Worm (Caenorhabditis elegans) whole organism, L3 larva: Measurements from ENCODE around the gene raga-1.

Experiments used
- R02D3.7 ChIP-seq: fragments of 150-350 bp; optimal IDR thresholded peaks from 2 replicates; lab custom pipeline; 2014; ENCODE audit warnings: missing biosample characterization, missing genetic modification characterization
- ama-1 ChIP-seq: fragments of 150-350 bp; optimal IDR thresholded peaks from 2 replicates; lab custom pipeline; 2018
- ceh-82 ChIP-seq: fragments of 150-350 bp; optimal IDR thresholded peaks from 2 replicates; lab custom pipeline; 2014; ENCODE audit warnings: missing biosample characterization, missing genetic modification characterization
- ceh-9 ChIP-seq: sonication (generic microtip); optimal IDR thresholded peaks from 2 replicates; lab custom pipeline; 2018; ENCODE audit warnings: missing biosample characterization, missing genetic modification characterization
- daf-12 ChIP-seq: fragments of 150-350 bp; optimal IDR thresholded peaks from 2 replicates; lab custom pipeline; 2014; ENCODE audit warnings: missing biosample characterization, missing genetic modification reagents, missing genetic modification characterization
- elt-3 ChIP-seq, 3 experiments: fragments of 150-350 bp in 1 of 3; sonication (generic microtip) in 2 of 3; optimal IDR thresholded peaks; 2 replicates in 2 of 3; 4 replicates in 1 of 3; lab custom pipeline; 2014 to 2017; ENCODE audit warnings: missing biosample characterization in 3 of 3, missing genetic modification characterization in 3 of 3
- nfya-1 ChIP-seq: sonication (generic microtip); optimal IDR thresholded peaks from 2 replicates; lab custom pipeline; 2017; ENCODE audit warnings: missing genetic modification characterization, mild to moderate bottlenecking, missing compliant biosample characterization, antibody characterized with exemption, moderate library complexity; ENCODE audit not compliant: insufficient read depth
- nhr-11 ChIP-seq: fragments of 150-350 bp; optimal IDR thresholded peaks from 2 replicates; lab custom pipeline; 2014; ENCODE audit warnings: missing biosample characterization, missing genetic modification characterization
- nhr-12 ChIP-seq: fragments of 150-350 bp; optimal IDR thresholded peaks from 2 replicates; lab custom pipeline; 2014; ENCODE audit warnings: missing biosample characterization, missing genetic modification characterization
- nhr-25 ChIP-seq: sonication (generic microtip); optimal IDR thresholded peaks from 2 replicates; lab custom pipeline; 2017; ENCODE audit warnings: missing biosample characterization, missing genetic modification characterization
- nhr-43 ChIP-seq: sonication (generic microtip); optimal IDR thresholded peaks from 2 replicates; lab custom pipeline; 2016; ENCODE audit warnings: mild to moderate bottlenecking, missing genetic modification characterization, missing compliant biosample characterization; ENCODE audit not compliant: poor library complexity, severe bottlenecking
- snpc-4 ChIP-seq: fragments of 150-350 bp; optimal IDR thresholded peaks from 2 replicates; lab custom pipeline; 2014; ENCODE audit warnings: missing biosample characterization, missing genetic modification characterization
- ztf-4 ChIP-seq: fragments of 150-350 bp; optimal IDR thresholded peaks from 2 replicates; lab custom pipeline; 2014; ENCODE audit warnings: missing biosample characterization, missing genetic modification characterization

DNA sequence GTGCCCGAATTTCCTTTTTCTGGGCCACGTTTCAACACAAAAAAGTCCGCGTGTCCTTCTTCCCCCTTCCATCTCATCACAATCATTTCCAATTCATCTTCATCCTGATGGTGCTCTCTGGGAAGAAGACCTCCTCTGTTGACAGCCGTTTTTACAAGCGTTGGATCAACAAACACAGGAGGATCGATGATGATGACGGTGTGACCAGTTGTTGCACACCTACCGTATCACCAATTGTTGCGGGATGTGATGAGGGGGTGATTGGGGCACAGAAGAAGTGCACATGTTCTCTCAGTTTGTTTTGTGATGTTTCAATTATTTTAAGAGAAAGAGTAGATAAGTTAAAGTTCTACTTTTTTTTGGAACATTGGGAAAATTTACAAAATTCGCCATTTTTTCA, 25.7 kb upstream of the raga-1 start:
- TF ChIP-seq ama-1 (lab: Kevin White, UChicago) = no peak
- no peak for TF ChIP-seq nhr-11 (tag; lab: Kevin White, UChicago)
- no peak for TF ChIP-seq ceh-82
- no peak for TF ChIP-seq nhr-12 (tag; lab: Kevin White, UChicago)
- TF ChIP-seq nhr-43 (tag; lab: Kevin White, UChicago) = no peak
- TF ChIP-seq ztf-4 (tag; lab: Kevin White, UChicago) = no peak
- TF ChIP-seq R02D3.7 (tag; lab: Kevin White, UChicago) = no peak
- TF ChIP-seq ceh-9 (tag; lab: Kevin White, UChicago) = no peak
- TF ChIP-seq nhr-25 (tag; lab: Kevin White, UChicago) = no peak
- no peak for TF ChIP-seq snpc-4
- peak; percentile 25 for TF ChIP-seq nfya-1 (tag; lab: Kevin White, UChicago)
- TF ChIP-seq elt-3 (tag; optimal IDR thresholded peaks at IDR 0.05; lab: Kevin White, UChicago) = no peak
- no peak for TF ChIP-seq daf-12
